Fruit fly (Drosophila melanogaster) whole organism, embryonic: ENCODE measurements around the gene pygo.

Experiments used
- Blimp-1 ChIP-seq: fragments of 200-800 bp; sonication (Bioruptor generic); optimal IDR thresholded peaks from 3 replicates; lab custom pipeline; 2018; ENCODE audit warnings: missing biosample characterization, missing genetic modification characterization, mild to moderate bottlenecking, moderate library complexity, missing genetic modification reagents
- CG10321 ChIP-seq: fragments of 200-800 bp; sonication (Bioruptor generic); IDR thresholded peaks from 2 replicates; pipeline ENCODE4 v1.3.6; 2022; ENCODE audit warnings: missing biosample characterization, missing genetic modification characterization
- CG10462 ChIP-seq: fragments of 200-800 bp; sonication (Bioruptor generic); optimal IDR thresholded peaks from 2 replicates; lab custom pipeline; 2016; ENCODE audit warnings: missing biosample characterization, missing genetic modification characterization
- CG10565 ChIP-seq: fragments of 200-800 bp; sonication (Bioruptor generic); optimal IDR thresholded peaks from 3 replicates; lab custom pipeline; 2016; ENCODE audit warnings: missing biosample characterization, mild to moderate bottlenecking, missing genetic modification characterization
- CG11560 ChIP-seq: fragments of 200-800 bp; sonication (Bioruptor generic); IDR thresholded peaks from 3 replicates; pipeline ENCODE4 v1.3.6; 2022; ENCODE audit warnings: missing biosample characterization, missing genetic modification characterization
- CG11695 ChIP-seq: fragments of 200-800 bp; sonication (Bioruptor generic); IDR thresholded peaks from 3 replicates; pipeline ENCODE4 v1.3.6; 2022; ENCODE audit warnings: missing biosample characterization, missing genetic modification characterization
- CG12104 ChIP-seq: fragments of 200-800 bp; sonication (Bioruptor generic); optimal IDR thresholded peaks from 3 replicates; lab custom pipeline; 2016; ENCODE audit warnings: missing biosample characterization, missing genetic modification characterization
- CG12942 ChIP-seq: fragments of 200-800 bp; sonication (Bioruptor generic); optimal IDR thresholded peaks from 3 replicates; lab custom pipeline; 2016; ENCODE audit warnings: missing biosample characterization, missing genetic modification characterization
- CG13424 ChIP-seq: fragments of 200-800 bp; sonication (Bioruptor generic); optimal IDR thresholded peaks from 2 replicates; lab custom pipeline; 2019; ENCODE audit warnings: missing biosample characterization, mild to moderate bottlenecking, missing genetic modification characterization, moderate library complexity
- CG1602 ChIP-seq: fragments of 200-800 bp; sonication (Bioruptor generic); optimal IDR thresholded peaks from 3 replicates; lab custom pipeline; 2016; ENCODE audit warnings: missing biosample characterization, missing genetic modification characterization
- CG17186 ChIP-seq: fragments of 200-800 bp; sonication (Bioruptor generic); optimal IDR thresholded peaks from 3 replicates; lab custom pipeline; 2017; ENCODE audit warnings: missing biosample characterization, missing genetic modification reagents, missing genetic modification characterization
- CG17361 ChIP-seq: fragments of 200-800 bp; sonication (Bioruptor generic); IDR thresholded peaks from 3 replicates; pipeline ENCODE4 v1.3.6; 2022; ENCODE audit warnings: missing biosample characterization, missing genetic modification characterization
- CG17829 ChIP-seq: fragments of 200-800 bp; optimal IDR thresholded peaks from 2 replicates; lab custom pipeline; 2019; ENCODE audit warnings: missing biosample characterization, mild to moderate bottlenecking, missing genetic modification characterization, moderate library complexity
- CG18262 ChIP-seq: fragments of 200-800 bp; optimal IDR thresholded peaks from 3 replicates; lab custom pipeline; 2019; ENCODE audit warnings: missing biosample characterization, mild to moderate bottlenecking, missing genetic modification characterization, moderate library complexity
- CG32767 ChIP-seq: fragments of 200-800 bp; sonication (Bioruptor generic); IDR thresholded peaks from 2 replicates; pipeline ENCODE4 v1.3.6; 2022; ENCODE audit warnings: missing biosample characterization, missing genetic modification characterization
- CG3407 ChIP-seq: fragments of 200-800 bp; sonication (Bioruptor generic); optimal IDR thresholded peaks from 2 replicates; lab custom pipeline; 2018; ENCODE audit warnings: missing biosample characterization, mild to moderate bottlenecking, missing genetic modification characterization
- CG3726 ChIP-seq: fragments of 200-800 bp; sonication (Bioruptor generic); IDR thresholded peaks from 3 replicates; pipeline ENCODE4, ENCODE4 v1.3.6; 2022; ENCODE audit warnings: missing biosample characterization, missing genetic modification characterization
- CG4424 ChIP-seq: fragments of 200-800 bp; sonication (Bioruptor generic); optimal IDR thresholded peaks from 3 replicates; lab custom pipeline; 2016; ENCODE audit warnings: missing biosample characterization, missing genetic modification characterization
- CG7745 ChIP-seq: fragments of 200-800 bp; sonication (Bioruptor generic); optimal IDR thresholded peaks from 2 replicates; lab custom pipeline; 2018; ENCODE audit warnings: missing biosample characterization, mild to moderate bottlenecking, missing genetic modification characterization, moderate library complexity
- CG7928 ChIP-seq: fragments of 200-800 bp; sonication (Bioruptor generic); optimal IDR thresholded peaks from 2 replicates; lab custom pipeline; 2017; ENCODE audit warnings: missing biosample characterization, mild to moderate bottlenecking, missing genetic modification characterization
- CG7987 ChIP-seq: fragments of 200-800 bp; sonication (Bioruptor generic); optimal IDR thresholded peaks from 2 replicates; lab custom pipeline; 2018; ENCODE audit warnings: missing biosample characterization, mild to moderate bottlenecking, missing genetic modification characterization, moderate library complexity
- Eip74EF ChIP-seq, 2 experiments: fragments of 200-800 bp in 1 of 2; fragments of >200 bp in 1 of 2; sonication (Bioruptor generic) in 1 of 2; optimal IDR thresholded peaks; 2 replicates each; lab custom pipeline; 2017 to 2019; ENCODE audit warnings: missing biosample characterization in 2 of 2, missing genetic modification characterization in 2 of 2, mild to moderate bottlenecking in 1 of 2, moderate library complexity in 1 of 2
- Fer1 ChIP-seq: fragments of 200-800 bp; sonication (Bioruptor generic); optimal IDR thresholded peaks from 2 replicates; lab custom pipeline; 2017; ENCODE audit warnings: missing biosample characterization, mild to moderate bottlenecking, missing genetic modification characterization
- Hr78 ChIP-seq, 2 experiments: fragments of 200-800 bp in 1 of 2; fragments of >200 bp in 1 of 2; sonication (Bioruptor generic) in 1 of 2; optimal IDR thresholded peaks; 2 replicates each; lab custom pipeline; 2017 to 2019; ENCODE audit warnings: missing biosample characterization in 2 of 2, missing genetic modification characterization in 2 of 2, mild to moderate bottlenecking in 1 of 2, moderate library complexity in 1 of 2
- Jarid2 ChIP-seq: fragments of 200-800 bp; sonication (Bioruptor generic); optimal IDR thresholded peaks from 3 replicates; lab custom pipeline; 2017; ENCODE audit warnings: mild to moderate bottlenecking, missing biosample characterization, missing genetic modification reagents, missing genetic modification characterization
- Lhr ChIP-seq: fragments of 200-800 bp; sonication (Bioruptor generic); optimal IDR thresholded peaks from 3 replicates; lab custom pipeline; 2017; ENCODE audit warnings: mild to moderate bottlenecking, missing biosample characterization, missing genetic modification reagents, missing genetic modification characterization
- MTF-1 ChIP-seq: fragments of 200-800 bp; sonication (Bioruptor generic); optimal IDR thresholded peaks from 2 replicates; lab custom pipeline; 2018; ENCODE audit warnings: missing biosample characterization, mild to moderate bottlenecking, missing genetic modification characterization, borderline replicate concordance
- Med ChIP-seq: fragments of 200-800 bp; sonication (Bioruptor generic); peaks from one replicate; lab custom pipeline; 2016; ENCODE audit warnings: missing biosample characterization, missing genetic modification characterization, mild to moderate bottlenecking, inconsistent platforms, moderate library complexity
- Nf-YC ChIP-seq: fragments of 200-800 bp; optimal IDR thresholded peaks from 3 replicates; lab custom pipeline; 2019; ENCODE audit warnings: missing biosample characterization, mild to moderate bottlenecking, missing genetic modification characterization, moderate library complexity
- Taf1 ChIP-seq: fragments of 200-800 bp; sonication (Bioruptor generic); IDR thresholded peaks from 2 replicates; pipeline ENCODE4 v1.3.6; 2022; ENCODE audit warnings: missing biosample characterization, missing genetic modification characterization
- Tbp ChIP-seq: fragments of >200 bp; optimal IDR thresholded peaks from 2 replicates; lab custom pipeline; 2018; ENCODE audit warnings: missing biosample characterization, missing genetic modification characterization
- bowl ChIP-seq: fragments of 200-800 bp; sonication (Bioruptor generic); IDR thresholded peaks from 2 replicates; pipeline ENCODE4 v1.3.6; 2022; ENCODE audit warnings: missing biosample characterization, missing genetic modification characterization
- crc ChIP-seq: fragments of 200-800 bp; sonication (Bioruptor generic); optimal IDR thresholded peaks from 2 replicates; lab custom pipeline; 2016; ENCODE audit warnings: missing biosample characterization, missing genetic modification characterization
- cwo ChIP-seq: fragments of 200-800 bp; sonication (Bioruptor generic); optimal IDR thresholded peaks from 3 replicates; lab custom pipeline; 2017; ENCODE audit warnings: missing biosample characterization, missing genetic modification characterization, mild to moderate bottlenecking, moderate library complexity, missing genetic modification reagents
- dpn ChIP-seq, 2 experiments: fragments of 200-800 bp; sonication (Bioruptor generic); optimal IDR thresholded peaks; 3 replicates each; lab custom pipeline; 2016; ENCODE audit warnings: missing biosample characterization in 2 of 2, missing genetic modification characterization in 2 of 2
- ems ChIP-seq: fragments of 200-800 bp; sonication (Bioruptor generic); optimal IDR thresholded peaks from 3 replicates; lab custom pipeline; 2016; ENCODE audit warnings: missing biosample characterization, missing genetic modification characterization
- ewg ChIP-seq: fragments of 200-800 bp; sonication (Bioruptor generic); optimal IDR thresholded peaks from 3 replicates; lab custom pipeline; 2017; ENCODE audit warnings: mild to moderate bottlenecking, missing biosample characterization, missing genetic modification reagents, missing genetic modification characterization
- fd3F ChIP-seq: fragments of 200-800 bp; sonication (Bioruptor generic); optimal IDR thresholded peaks from 2 replicates; lab custom pipeline; 2018; ENCODE audit warnings: missing biosample characterization, mild to moderate bottlenecking, missing genetic modification characterization, moderate library complexity
- fu2 ChIP-seq: fragments of 200-800 bp; sonication (Bioruptor generic); optimal IDR thresholded peaks from 2 replicates; lab custom pipeline; 2016; ENCODE audit warnings: missing biosample characterization, missing genetic modification characterization
- gcm ChIP-seq: fragments of 200-800 bp; sonication (Bioruptor generic); optimal IDR thresholded peaks from 2 replicates; lab custom pipeline; 2019; ENCODE audit warnings: missing biosample characterization, mild to moderate bottlenecking, missing genetic modification characterization, moderate library complexity
- gem ChIP-seq: fragments of 200-800 bp; sonication (Bioruptor generic); optimal IDR thresholded peaks from 2 replicates; lab custom pipeline; 2019; ENCODE audit warnings: missing biosample characterization, mild to moderate bottlenecking, missing genetic modification characterization, moderate library complexity
- lab ChIP-seq: fragments of 200-800 bp; sonication (Bioruptor generic); optimal IDR thresholded peaks from 3 replicates; lab custom pipeline; 2017; ENCODE audit warnings: missing biosample characterization, missing genetic modification characterization, mild to moderate bottlenecking, moderate library complexity, missing genetic modification reagents
- ro ChIP-seq: fragments of 200-800 bp; sonication (Bioruptor generic); IDR thresholded peaks from 2 replicates; pipeline ENCODE4 v1.3.6; 2022; ENCODE audit warnings: missing biosample characterization, missing genetic modification characterization
- row ChIP-seq: fragments of 200-800 bp; sonication (Bioruptor generic); IDR thresholded peaks from 3 replicates; pipeline ENCODE4 v1.3.6; 2022; ENCODE audit warnings: missing biosample characterization, missing genetic modification characterization
- so ChIP-seq: fragments of 200-800 bp; sonication (Bioruptor generic); IDR thresholded peaks from 3 replicates; pipeline ENCODE4 v1.3.6; 2022; ENCODE audit warnings: missing biosample characterization, missing genetic modification characterization
- sqz ChIP-seq: fragments of 200-800 bp; sonication (Bioruptor generic); optimal IDR thresholded peaks from 3 replicates; lab custom pipeline; 2018; ENCODE audit warnings: missing biosample characterization, mild to moderate bottlenecking, missing genetic modification characterization
- trem ChIP-seq: fragments of 200-800 bp; optimal IDR thresholded peaks from 3 replicates; lab custom pipeline; 2019; ENCODE audit warnings: missing biosample characterization, mild to moderate bottlenecking, missing genetic modification characterization, moderate library complexity
- wdn ChIP-seq: fragments of 200-800 bp; sonication (Bioruptor generic); IDR thresholded peaks from 2 replicates; pipeline ENCODE4 v1.3.6; 2022; ENCODE audit warnings: missing biosample characterization, missing genetic modification characterization
- wek ChIP-seq: fragments of 200-800 bp; sonication (Bioruptor generic); optimal IDR thresholded peaks from 3 replicates; lab custom pipeline; 2018; ENCODE audit warnings: missing biosample characterization, mild to moderate bottlenecking, missing genetic modification characterization, moderate library complexity
- yki ChIP-seq: fragments of >200 bp; optimal IDR thresholded peaks from 3 replicates; lab custom pipeline; 2018

The pygo gene

DNA sequence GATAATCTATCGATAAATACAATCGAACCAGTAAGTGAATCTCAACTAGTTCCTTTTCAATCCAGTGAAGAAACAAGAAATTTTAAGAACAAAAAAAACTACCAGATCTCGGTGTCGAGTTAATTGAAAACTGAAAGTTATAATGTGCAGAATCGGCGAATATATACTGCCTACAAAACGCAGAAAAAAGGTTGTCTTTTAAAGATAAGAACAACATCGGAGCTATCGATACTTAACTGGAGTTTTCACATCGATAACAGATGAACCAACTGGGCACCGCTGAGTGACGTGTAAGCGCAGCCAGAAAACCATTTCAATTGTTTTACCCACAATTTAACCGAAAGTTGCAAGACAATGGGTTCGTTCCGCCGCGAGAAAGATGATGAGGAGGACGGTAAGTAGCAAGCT, 8.6 kb downstream of the pygo start, which contains the start of gene gammaCOP (continued):
- no peak for TF ChIP-seq CG32767
- no peak for TF ChIP-seq Jarid2 (GFP tag; lab: Kevin White, UChicago)
- TF ChIP-seq ewg (GFP tag; lab: Kevin White, UChicago): no peak
- TF ChIP-seq trem: peak; percentile 71
- TF ChIP-seq CG11560: no peak
- no peak for TF ChIP-seq CG12104 (GFP tag; lab: Kevin White, UChicago)
- no peak for TF ChIP-seq CG13424 (tag; lab: Kevin White, UChicago)
- TF ChIP-seq CG4424: peak; percentile 10

DNA sequence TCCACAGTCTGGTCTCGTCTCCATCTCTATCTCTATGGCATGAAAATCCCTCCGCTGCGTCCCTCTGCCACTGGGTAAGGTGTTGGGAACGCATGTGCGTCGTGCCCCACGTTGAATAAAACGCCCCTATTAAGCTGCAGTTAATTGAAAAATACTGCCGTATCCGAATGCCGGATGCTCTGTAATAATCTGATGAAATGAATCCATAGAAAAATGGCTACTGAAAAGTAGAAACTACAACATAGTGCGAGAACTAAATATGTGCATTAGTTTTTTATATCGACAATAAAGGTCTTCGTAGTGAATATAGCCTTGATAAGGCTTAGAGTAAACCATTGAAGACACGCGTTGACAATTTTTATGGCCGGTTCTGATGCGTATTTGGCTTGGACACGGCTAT, 13.8 kb downstream of the pygo start:
- TF ChIP-seq bowl (GFP tag; lab: Robert Waterston, UW): no peak
- peak; percentile 9; the same call in 1 of the 3 replicates for TF ChIP-seq CG3726 (GFP tag; lab: Robert Waterston, UW)
- TF ChIP-seq Lhr: no peak
- TF ChIP-seq Eip74EF (GFP tag; optimal IDR thresholded peaks at IDR 0.05; lab: Kevin White, UChicago): peak in 1 of 2 experiments; percentile 52
- TF ChIP-seq wek (GFP tag; lab: Kevin White, UChicago): no peak
- no peak for TF ChIP-seq lab (GFP tag; lab: Kevin White, UChicago)
- TF ChIP-seq Nf-YC (tag; lab: Kevin White, UChicago): no peak
- TF ChIP-seq CG10462: no peak
- TF ChIP-seq CG17186 (GFP tag; lab: Kevin White, UChicago): no peak
- TF ChIP-seq so (GFP tag; lab: Robert Waterston, UW): 0 out of 3 replicates have a peak, but pooled peaks have one; percentile 51
- no peak for TF ChIP-seq wdn (GFP tag; lab: Robert Waterston, UW)
- no peak for TF ChIP-seq CG7928 (GFP tag; lab: Kevin White, UChicago)
- peak; percentile 6 for TF ChIP-seq CG1602 (GFP tag; lab: Kevin White, UChicago)
- TF ChIP-seq Fer1 (GFP tag; lab: Kevin White, UChicago): no peak
- no peak for TF ChIP-seq ems (GFP tag; lab: Kevin White, UChicago)
- TF ChIP-seq sqz (GFP tag; lab: Kevin White, UChicago): no peak
- TF ChIP-seq gem (tag; lab: Kevin White, UChicago): peak; percentile 72
- TF ChIP-seq crc (GFP tag; lab: Kevin White, UChicago): no peak
- no peak for TF ChIP-seq CG7987 (GFP tag; lab: Kevin White, UChicago)
- peak; percentile 53; the same call in 2 of the 3 replicates for TF ChIP-seq CG17361
- TF ChIP-seq dpn (GFP tag; optimal IDR thresholded peaks at IDR 0.05; lab: Kevin White, UChicago): peak; percentile 18 to 32
- TF ChIP-seq ro: no peak
- peak; percentile 70 for TF ChIP-seq row (GFP tag; lab: Robert Waterston, UW)
- peak; percentile 90 for TF ChIP-seq Med (GFP tag; lab: Kevin White, UChicago)
- no peak for TF ChIP-seq Taf1 (GFP tag; lab: Robert Waterston, UW)
- TF ChIP-seq gcm (GFP tag; lab: Kevin White, UChicago): peak; percentile 43
- TF ChIP-seq CG18262: peak; percentile 70
- no peak for TF ChIP-seq Hr78 (GFP tag; optimal IDR thresholded peaks at IDR 0.05; lab: Kevin White, UChicago)
- no peak for TF ChIP-seq cwo (GFP tag; lab: Kevin White, UChicago)
- TF ChIP-seq CG10321: 0 out of 2 replicates have a peak, but pooled peaks have one; percentile 22
- TF ChIP-seq yki: no peak
- no peak for TF ChIP-seq Tbp (GFP tag; lab: Kevin White, UChicago)
- TF ChIP-seq CG12942 (GFP tag; lab: Kevin White, UChicago): no peak
- TF ChIP-seq fd3F (GFP tag; lab: Kevin White, UChicago): no peak
- TF ChIP-seq CG17829 (tag; lab: Kevin White, UChicago): peak; percentile 55
- no peak for TF ChIP-seq MTF-1
- peak; percentile 32 for TF ChIP-seq CG3407
- no peak for TF ChIP-seq CG7745 (tag; lab: Kevin White, UChicago)
- 0 out of 3 replicates have a peak, but pooled peaks have one; percentile 13 for TF ChIP-seq CG11695 (GFP tag; lab: Robert Waterston, UW)
- peak; percentile 66 for TF ChIP-seq Blimp-1 (GFP tag; lab: Kevin White, UChicago)
- no peak for TF ChIP-seq CG10565 (GFP tag; lab: Kevin White, UChicago)
- no peak for TF ChIP-seq fu2
